Worm (Caenorhabditis elegans) whole organism, young adult: ENCODE results near the gene ndg-4.

Source experiments
- B0035.1 ChIP-seq: sonication (generic microtip); optimal IDR thresholded peaks from 2 replicates; lab custom pipeline; 2016; ENCODE audit warnings: missing genetic modification characterization, mild to moderate bottlenecking, missing compliant biosample characterization, missing genotype, missing genetic modification reagents
- B0261.1 ChIP-seq: sonication (generic microtip); optimal IDR thresholded peaks from 2 replicates; lab custom pipeline; 2016; ENCODE audit warnings: mild to moderate bottlenecking, missing genetic modification characterization, moderate library complexity, missing compliant biosample characterization
- F33H1.4 ChIP-seq: fragments of 200-800 bp; sonication (Bioruptor generic); IDR thresholded peaks from 2 replicates; pipeline ENCODE4 v1.3.6; 2022; ENCODE audit warnings: missing genetic modification reagents, missing genetic modification characterization, missing compliant biosample characterization
- F49E8.2 ChIP-seq: sonication (generic microtip); optimal IDR thresholded peaks from 3 replicates; lab custom pipeline; 2017; ENCODE audit warnings: missing genetic modification characterization, mild to moderate bottlenecking, missing compliant biosample characterization, antibody characterized with exemption, moderate library complexity; ENCODE audit not compliant: insufficient read depth
- F52B5.7 ChIP-seq: sonication (generic microtip); optimal IDR thresholded peaks from 2 replicates; lab custom pipeline; 2016; ENCODE audit warnings: mild to moderate bottlenecking, missing genetic modification characterization, missing compliant biosample characterization
- F55B11.4 ChIP-seq: sonication (generic microtip); optimal IDR thresholded peaks from 2 replicates; lab custom pipeline; 2016; ENCODE audit warnings: missing compliant biosample characterization, missing genetic modification characterization, borderline replicate concordance; ENCODE audit not compliant: insufficient read depth
- T26A5.8 ChIP-seq: sonication (generic microtip); optimal IDR thresholded peaks from 2 replicates; lab custom pipeline; 2016; ENCODE audit warnings: missing genetic modification characterization, missing compliant biosample characterization
- Y53F4B.3 ChIP-seq: fragments of 200-800 bp; sonication (Bioruptor generic); IDR thresholded peaks from 2 replicates; pipeline ENCODE4 v1.3.6; 2022; ENCODE audit warnings: missing genetic modification reagents, missing genetic modification characterization, missing compliant biosample characterization
- Y53G8AR.9 ChIP-seq: fragments of 200-800 bp; sonication (Bioruptor generic); conservative IDR thresholded peaks from 2 replicates; pipeline ENCODE4 v1.3.6; 2022; ENCODE audit warnings: missing genetic modification reagents, missing genetic modification characterization, missing compliant biosample characterization
- Y79H2A.3 ChIP-seq: fragments of 200-800 bp; sonication (Bioruptor generic); conservative IDR thresholded peaks from 2 replicates; pipeline ENCODE4 v1.3.6; 2022; ENCODE audit warnings: missing genetic modification reagents, missing genetic modification characterization, missing compliant biosample characterization
- akir-1 ChIP-seq: fragments of 200-800 bp; sonication (Bioruptor generic); optimal IDR thresholded peaks from 2 replicates; lab custom pipeline; 2018; ENCODE audit warnings: mild to moderate bottlenecking, missing genetic modification characterization, moderate library complexity, missing compliant biosample characterization
- aptf-2 ChIP-seq: fragments of 200-800 bp; sonication (Bioruptor generic); conservative IDR thresholded peaks from 2 replicates; pipeline ENCODE4 v1.3.6; 2022; ENCODE audit warnings: missing genetic modification reagents, missing genetic modification characterization, missing compliant biosample characterization
- athp-1 ChIP-seq: sonication (generic microtip); optimal IDR thresholded peaks from 2 replicates; lab custom pipeline; 2017; ENCODE audit warnings: mild to moderate bottlenecking, missing genetic modification characterization, missing compliant biosample characterization
- attf-6 ChIP-seq: fragments of 200-800 bp; sonication (Bioruptor generic); IDR thresholded peaks from 2 replicates; pipeline ENCODE4 v1.3.6; 2022; ENCODE audit warnings: missing genetic modification reagents, missing genetic modification characterization, missing compliant biosample characterization
- bed-1 ChIP-seq: fragments of 200-800 bp; sonication (Bioruptor generic); IDR thresholded peaks from 2 replicates; pipeline ENCODE4 v1.3.6; 2022; ENCODE audit warnings: missing genetic modification reagents, missing genetic modification characterization, missing compliant biosample characterization
- ceh-27 ChIP-seq: fragments of 200-800 bp; sonication (Bioruptor generic); optimal IDR thresholded peaks from 2 replicates; lab custom pipeline; 2018; ENCODE audit warnings: mild to moderate bottlenecking, missing genetic modification characterization, moderate library complexity, missing compliant biosample characterization
- ceh-79 ChIP-seq: sonication (generic microtip); optimal IDR thresholded peaks from 2 replicates; lab custom pipeline; 2017; ENCODE audit warnings: mild to moderate bottlenecking, missing genetic modification characterization, missing compliant biosample characterization
- dpl-1 ChIP-seq: fragments of 150-350 bp; optimal IDR thresholded peaks from 2 replicates; lab custom pipeline; 2014; ENCODE audit warnings: missing biosample characterization, missing genetic modification reagents, missing genetic modification characterization
- egl-44 ChIP-seq: fragments of 200-800 bp; sonication (Bioruptor generic); IDR thresholded peaks from 2 replicates; pipeline ENCODE4 v1.3.6; 2022; ENCODE audit warnings: missing genetic modification reagents, missing genetic modification characterization, missing compliant biosample characterization
- him-1 ChIP-seq: sonication (generic microtip); optimal IDR thresholded peaks from 2 replicates; lab custom pipeline; 2016; ENCODE audit warnings: missing genotype, missing genetic modification reagents, missing genetic modification characterization, missing compliant biosample characterization
- hlh-12 ChIP-seq: sonication (generic microtip); optimal IDR thresholded peaks from 2 replicates; lab custom pipeline; 2016; ENCODE audit warnings: missing genetic modification characterization, missing compliant biosample characterization
- hmg-1.2 ChIP-seq: fragments of 200-800 bp; sonication (Bioruptor generic); IDR thresholded peaks from 2 replicates; pipeline ENCODE4 v1.3.6; 2022; ENCODE audit warnings: missing genetic modification reagents, missing genetic modification characterization, missing compliant biosample characterization
- hrde-1 ChIP-seq: sonication (generic microtip); optimal IDR thresholded peaks from 2 replicates; lab custom pipeline; 2016; ENCODE audit warnings: missing genetic modification characterization, mild to moderate bottlenecking, missing compliant biosample characterization, moderate library complexity, missing genotype, missing genetic modification reagents, borderline replicate concordance
- lag-1 ChIP-seq: fragments of 200-800 bp; sonication (Bioruptor generic); IDR thresholded peaks from 2 replicates; pipeline ENCODE4 v1.3.6; 2022; ENCODE audit warnings: missing genetic modification reagents, missing genetic modification characterization, missing compliant biosample characterization
- lin-40 ChIP-seq: sonication (generic microtip); optimal IDR thresholded peaks from 2 replicates; lab custom pipeline; 2016; ENCODE audit warnings: missing genetic modification characterization, mild to moderate bottlenecking, missing compliant biosample characterization, missing genotype, missing genetic modification reagents
- lsl-1 ChIP-seq: fragments of 200-800 bp; sonication (Bioruptor generic); optimal IDR thresholded peaks from 2 replicates; lab custom pipeline; 2018; ENCODE audit warnings: mild to moderate bottlenecking, missing genetic modification characterization, moderate library complexity, missing compliant biosample characterization
- madf-10 ChIP-seq: sonication (generic microtip); optimal IDR thresholded peaks from 2 replicates; lab custom pipeline; 2016; ENCODE audit warnings: mild to moderate bottlenecking, missing genetic modification characterization, missing compliant biosample characterization
- madf-3 ChIP-seq: fragments of 200-800 bp; sonication (Bioruptor generic); IDR thresholded peaks from 2 replicates; pipeline ENCODE4 v1.3.6; 2022; ENCODE audit warnings: missing genetic modification reagents, missing genetic modification characterization, missing compliant biosample characterization
- madf-6 ChIP-seq: fragments of 200-800 bp; sonication (Bioruptor generic); IDR thresholded peaks from 2 replicates; pipeline ENCODE4 v1.3.6; 2022; ENCODE audit warnings: missing genetic modification reagents, missing genetic modification characterization, missing compliant biosample characterization
- madf-8 ChIP-seq: fragments of 200-800 bp; sonication (Bioruptor generic); conservative IDR thresholded peaks from 2 replicates; pipeline ENCODE4 v1.3.6; 2022; ENCODE audit warnings: missing genetic modification reagents, missing genetic modification characterization, missing compliant biosample characterization
- nfya-2 ChIP-seq: fragments of 200-800 bp; sonication (Bioruptor generic); IDR thresholded peaks from 2 replicates; pipeline ENCODE4 v1.3.6; 2022; ENCODE audit warnings: missing genetic modification reagents, missing genetic modification characterization, missing compliant biosample characterization
- nhr-27 ChIP-seq: fragments of 200-800 bp; sonication (Bioruptor generic); optimal IDR thresholded peaks from 2 replicates; lab custom pipeline; 2018; ENCODE audit warnings: mild to moderate bottlenecking, missing genetic modification characterization, moderate library complexity, missing compliant biosample characterization
- pbrm-1 ChIP-seq: fragments of 200-800 bp; sonication (Bioruptor generic); IDR thresholded peaks from 2 replicates; pipeline ENCODE4 v1.3.6; 2022; ENCODE audit warnings: missing genetic modification reagents, missing genetic modification characterization, missing compliant biosample characterization
- rpc-1 ChIP-seq, 2 experiments: fragments of 150-350 bp in 1 of 2; sonication (generic microtip) in 1 of 2; optimal IDR thresholded peaks; 2 replicates each; lab custom pipeline; 2014 to 2018; ENCODE audit warnings: missing biosample characterization in 1 of 2, missing genetic modification characterization in 1 of 2, missing genetic modification reagents in 1 of 2, missing genotype in 1 of 2
- snpc-1.1 ChIP-seq: sonication (generic microtip); optimal IDR thresholded peaks from 2 replicates; lab custom pipeline; 2017; ENCODE audit warnings: missing genetic modification characterization, mild to moderate bottlenecking, missing compliant biosample characterization, antibody characterized with exemption, moderate library complexity, missing genotype, missing genetic modification reagents; ENCODE audit not compliant: insufficient read depth
- somi-1 ChIP-seq: fragments of 200-800 bp; sonication (Bioruptor generic); optimal IDR thresholded peaks from 2 replicates; lab custom pipeline; 2018; ENCODE audit warnings: mild to moderate bottlenecking, missing genetic modification characterization, missing compliant biosample characterization
- tbp1 ChIP-seq: fragments of 200-800 bp; sonication (Bioruptor generic); optimal IDR thresholded peaks from 2 replicates; lab custom pipeline; 2018; ENCODE audit warnings: mild to moderate bottlenecking, missing genetic modification characterization, missing compliant biosample characterization
- tbx-9 ChIP-seq: sonication (generic microtip); optimal IDR thresholded peaks from 2 replicates; lab custom pipeline; 2016; ENCODE audit warnings: borderline replicate concordance, missing genetic modification characterization, inconsistent platforms, missing compliant biosample characterization
- tlf-1 ChIP-seq: fragments of 200-800 bp; sonication (Bioruptor generic); optimal IDR thresholded peaks from 2 replicates; lab custom pipeline; 2018; ENCODE audit warnings: mild to moderate bottlenecking, missing genetic modification characterization, missing compliant biosample characterization
- zfh-2 ChIP-seq: fragments of 200-800 bp; sonication (Bioruptor generic); conservative IDR thresholded peaks from 2 replicates; pipeline ENCODE4 v1.3.6; 2022; ENCODE audit warnings: missing genetic modification reagents, missing genetic modification characterization, missing compliant biosample characterization
- zim-3 ChIP-seq: sonication (generic microtip); optimal IDR thresholded peaks from 2 replicates; lab custom pipeline; 2017; ENCODE audit warnings: mild to moderate bottlenecking, missing genetic modification characterization, moderate library complexity, missing compliant biosample characterization
- ztf-18 ChIP-seq: sonication (generic microtip); optimal IDR thresholded peaks from 2 replicates; lab custom pipeline; 2016; ENCODE audit warnings: missing genotype, mild to moderate bottlenecking, missing genetic modification characterization, missing compliant biosample characterization
- ztf-22 ChIP-seq: fragments of 200-800 bp; sonication (Bioruptor generic); optimal IDR thresholded peaks from 2 replicates; lab custom pipeline; 2018; ENCODE audit warnings: mild to moderate bottlenecking, missing genetic modification characterization, moderate library complexity, missing compliant biosample characterization
- ztf-26 ChIP-seq: sonication (generic microtip); optimal IDR thresholded peaks from 2 replicates; lab custom pipeline; 2017; ENCODE audit warnings: missing genetic modification characterization, missing compliant biosample characterization

ndg-4 gene

ce11 chrIII:4434294-4434781 lies 32.8 kb downstream of the ndg-4 start, which contains the start of gene C28A5.1 (continued):
- no peak for TF ChIP-seq F52B5.7 (tag; lab: Kevin White, UChicago)
- TF ChIP-seq B0261.1, result no peak
- TF ChIP-seq Y53G8AR.9, result no peak
- TF ChIP-seq lin-40 (tag; lab: Kevin White, UChicago), result no peak

- TF ChIP-seq hmg-1.2 (GFP tag; lab: Robert Waterston, UW), result no peak
- TF ChIP-seq tbp1 (GFP tag; lab: Kevin White, UChicago), result no peak
- TF ChIP-seq F55B11.4 (tag; lab: Kevin White, UChicago), result no peak
- no peak for TF ChIP-seq hrde-1 (tag; lab: Kevin White, UChicago)
- TF ChIP-seq madf-3 (GFP tag; lab: Robert Waterston, UW), result no peak
- TF ChIP-seq Y53F4B.3 (GFP tag; lab: Robert Waterston, UW), result no peak
- TF ChIP-seq T26A5.8, result no peak
- no peak for TF ChIP-seq ceh-79
- no peak for TF ChIP-seq B0035.1 (tag; lab: Kevin White, UChicago)
- no peak for TF ChIP-seq lin-40 (tag; lab: Kevin White, UChicago)
- no peak for TF ChIP-seq somi-1 (GFP tag; lab: Kevin White, UChicago)
- no peak for TF ChIP-seq Y79H2A.3 (GFP tag; lab: Robert Waterston, UW)
- no peak for TF ChIP-seq athp-1 (tag; lab: Kevin White, UChicago)
- no peak for TF ChIP-seq aptf-2 (GFP tag; lab: Robert Waterston, UW)
- no peak for TF ChIP-seq ztf-26 (tag; lab: Kevin White, UChicago)
Measured at ce11 chrIII:4429402-4429801, 37.8 kb downstream of the ndg-4 start, which contains the start of gene C28A5.6. C28A5.6 (minus strand) TSS chrIII:4429502.

- peak; percentile 4 for TF ChIP-seq ceh-27 (GFP tag; lab: Kevin White, UChicago)
- no peak for TF ChIP-seq somi-1 (GFP tag; lab: Kevin White, UChicago)
- peak; percentile 68; the same call in 1 of the 2 replicates for TF ChIP-seq egl-44 (GFP tag; lab: Robert Waterston, UW)
- TF ChIP-seq ztf-22 (GFP tag; lab: Kevin White, UChicago), result no peak
- TF ChIP-seq madf-6, result peak; percentile 61
- no peak for TF ChIP-seq T26A5.8
- no peak for TF ChIP-seq nfya-2
- TF ChIP-seq tlf-1, result no peak
- no peak for TF ChIP-seq B0035.1 (tag; lab: Kevin White, UChicago)
- peak; percentile 42; the same call in 1 of the 2 replicates for TF ChIP-seq pbrm-1 (GFP tag; lab: Robert Waterston, UW)
- TF ChIP-seq madf-8 (GFP tag; lab: Robert Waterston, UW), result peak; percentile 61
- TF ChIP-seq zfh-2 (GFP tag; lab: Robert Waterston, UW), result peak; percentile 34; the same call in 1 of the 2 replicates
- TF ChIP-seq tbx-9 (tag; lab: Kevin White, UChicago), result no peak
- TF ChIP-seq hmg-1.2 (GFP tag; lab: Robert Waterston, UW), result peak; percentile 54
- no peak for TF ChIP-seq hlh-12 (tag; lab: Kevin White, UChicago)
- peak; percentile 46 for TF ChIP-seq zim-3 (tag; lab: Kevin White, UChicago)
- TF ChIP-seq F33H1.4, result peak; percentile 7; the same call in 1 of the 2 replicates
- no peak for TF ChIP-seq dpl-1 (GFP tag; lab: Kevin White, UChicago)
- TF ChIP-seq ztf-18 (tag; lab: Kevin White, UChicago), result peak; percentile 41
- TF ChIP-seq lag-1, result no peak
- peak; percentile 57 for TF ChIP-seq snpc-1.1 (tag; lab: Kevin White, UChicago)
- 0 out of 2 replicates have a peak, but pooled peaks have one; percentile 59 for TF ChIP-seq bed-1
- TF ChIP-seq madf-10 (tag; lab: Kevin White, UChicago), result no peak
- TF ChIP-seq rpc-1 (optimal IDR thresholded peaks at IDR 0.05; lab: Kevin White, UChicago), result peak; percentile 58
- peak; percentile 77 for TF ChIP-seq rpc-1 (tag; optimal IDR thresholded peaks at IDR 0.05; lab: Kevin White, UChicago)
- peak; percentile 54 for TF ChIP-seq him-1 (tag; lab: Kevin White, UChicago)
- TF ChIP-seq nhr-27, result no peak
- no peak for TF ChIP-seq F49E8.2
- no peak for TF ChIP-seq akir-1 (GFP tag; lab: Kevin White, UChicago)
- no peak for TF ChIP-seq attf-6 (GFP tag; lab: Robert Waterston, UW)
- peak; percentile 26 for TF ChIP-seq lsl-1
Measured at ce11 chrIII:4428797-4429196, 38.4 kb downstream of the ndg-4 start.
